Worm (Caenorhabditis elegans) whole organism, midembryonic: ENCODE measurements around the gene R107.5.

Experiments
- T22C8.4 ChIP-seq: fragments of 200-800 bp; sonication (Bioruptor generic); IDR thresholded peaks from 2 replicates; pipeline ENCODE4 v1.3.6; 2022; ENCODE audit warnings: missing genetic modification characterization, missing compliant biosample characterization
- cog-1 ChIP-seq: sonication (generic microtip); optimal IDR thresholded peaks from 2 replicates; lab custom pipeline; 2016; ENCODE audit warnings: missing genetic modification characterization, missing compliant biosample characterization
- flt-1 ChIP-seq: fragments of 200-800 bp; sonication (Bioruptor generic); IDR thresholded peaks from 2 replicates; pipeline ENCODE4 v1.3.6; 2022; ENCODE audit warnings: missing genetic modification characterization, missing compliant biosample characterization
- klf-2 ChIP-seq: fragments of 200-800 bp; sonication (Bioruptor generic); conservative IDR thresholded peaks from 2 replicates; pipeline ENCODE4 v1.3.6; 2022; ENCODE audit warnings: missing genetic modification reagents, missing genetic modification characterization, missing compliant biosample characterization
- ref-1 ChIP-seq: fragments of 200-800 bp; sonication (Bioruptor generic); conservative IDR thresholded peaks from 2 replicates; pipeline ENCODE4 v1.3.6; 2022; ENCODE audit warnings: missing genetic modification reagents, missing genetic modification characterization, missing compliant biosample characterization
- tab-1 ChIP-seq: fragments of 200-800 bp; sonication (Bioruptor generic); IDR thresholded peaks from 2 replicates; pipeline ENCODE4 v1.3.6; 2022; ENCODE audit warnings: missing genetic modification characterization, missing compliant biosample characterization
- ztf-23 ChIP-seq: fragments of 200-800 bp; sonication (Bioruptor generic); IDR thresholded peaks from 2 replicates; pipeline ENCODE4 v1.3.6; 2022; ENCODE audit warnings: missing genetic modification reagents, missing genetic modification characterization, missing compliant biosample characterization
- ztf-29 ChIP-seq: fragments of 200-800 bp; sonication (Bioruptor generic); IDR thresholded peaks from 2 replicates; pipeline ENCODE4 v1.3.6; 2022; ENCODE audit warnings: missing genetic modification reagents, missing genetic modification characterization, missing compliant biosample characterization

- no peak for TF ChIP-seq ztf-29 (GFP tag; lab: Robert Waterston, UW)
- TF ChIP-seq klf-2 (GFP tag; lab: Robert Waterston, UW), result no peak
- no peak for TF ChIP-seq cog-1 (tag; lab: Kevin White, UChicago)
- no peak for TF ChIP-seq ref-1 (GFP tag; lab: Robert Waterston, UW)
- TF ChIP-seq flt-1 (GFP tag; lab: Robert Waterston, UW), result no peak
- no peak for TF ChIP-seq tab-1 (GFP tag; lab: Robert Waterston, UW)
- no peak for TF ChIP-seq ztf-23 (GFP tag; lab: Robert Waterston, UW)
- no peak for TF ChIP-seq T22C8.4 (GFP tag; lab: Robert Waterston, UW)
Measured at ce11 chrIII:9026951-9027350, 26.6 kb downstream of the R107.5 start, which contains the start of gene F59B2.13.
